Fruit fly (Drosophila melanogaster) ovary, adult (tissue): Measurements from ENCODE around the gene CG32271.

ENCODE experiments used
- CG17801 ChIP-seq: fragments of 200-800 bp; optimal IDR thresholded peaks from 2 replicates; lab custom pipeline; 2019; ENCODE audit warnings: missing biosample characterization, mild to moderate bottlenecking, missing genetic modification characterization, moderate library complexity; ENCODE audit not compliant: partially characterized antibody

The CG32271 gene

dm6 chr3L:3203062-3203461 lies at the start of gene CG32271:
TSS of gene CG32271 (minus strand) at chr3L:3203162.
- TF ChIP-seq CG17801 = no peak

dm6 chr3L:3251659-3252490 lies 48.9 kb upstream of the CG32271 start:
- TF ChIP-seq CG17801 = no peak

dm6 chr3L:3250922-3251658 lies 48.1 kb upstream of the CG32271 start:
- TF ChIP-seq CG17801 = no peak

- peak; percentile 92 for TF ChIP-seq CG17801
Measured at dm6 chr3L:3249997-3250774, 47.2 kb upstream of the CG32271 start.

- TF ChIP-seq CG17801 = no peak
Measured at dm6 chr3L:3249664-3249996, 46.7 kb upstream of the CG32271 start.

dm6 chr3L:3248714-3249663 lies 46.0 kb upstream of the CG32271 start:
- peak; percentile 42 for TF ChIP-seq CG17801

dm6 chr3L:3247130-3248065 lies 44.4 kb upstream of the CG32271 start, which contains the start of gene CG43389:
TSS of gene CG43389 (plus strand) at chr3L:3248015.
- no peak for TF ChIP-seq CG17801

- TF ChIP-seq CG17801 = peak; percentile 45
Measured at dm6 chr3L:3246378-3247129, 43.6 kb upstream of the CG32271 start.

- TF ChIP-seq CG17801 = no peak
Measured at dm6 chr3L:3245189-3245588, 42.2 kb upstream of the CG32271 start.

dm6 chr3L:3244244-3245144 lies 41.5 kb upstream of the CG32271 start, which contains the start of gene CG12078:
TSS of gene CG12078 (minus strand) at chr3L:3244294.
- TF ChIP-seq CG17801 = no peak

dm6 chr3L:3242121-3243083 lies 39.4 kb upstream of the CG32271 start:
- TF ChIP-seq CG17801 = no peak

- no peak for TF ChIP-seq CG17801
Measured at dm6 chr3L:3241368-3241640, 38.3 kb upstream of the CG32271 start.
